Fruit fly (Drosophila melanogaster) whole organism, embryonic: ENCODE results near the gene CG11858.

Experiments
- Abd-B ChIP-seq: fragments of 200-800 bp; sonication (Bioruptor generic); optimal IDR thresholded peaks from 2 replicates; lab custom pipeline; 2018; ENCODE audit warnings: missing biosample characterization, mild to moderate bottlenecking, missing genetic modification characterization, moderate library complexity
- B-H1 ChIP-seq: fragments of 200-800 bp; sonication (Bioruptor generic); IDR thresholded peaks from 3 replicates; pipeline ENCODE4 v1.3.6; 2022; ENCODE audit warnings: missing biosample characterization, missing genetic modification characterization
- B-H2 ChIP-seq: fragments of 200-800 bp; sonication (Bioruptor generic); optimal IDR thresholded peaks from 2 replicates; lab custom pipeline; 2018; ENCODE audit warnings: missing biosample characterization, mild to moderate bottlenecking, missing genetic modification characterization
- BEAF-32 ChIP-seq: fragments of 200-800 bp; sonication (Bioruptor generic); optimal IDR thresholded peaks from 3 replicates; lab custom pipeline; 2017; ENCODE audit warnings: missing biosample characterization, missing genetic modification characterization, mild to moderate bottlenecking, moderate library complexity, missing genetic modification reagents
- CG10147 ChIP-seq: fragments of 200-800 bp; sonication (Bioruptor generic); optimal IDR thresholded peaks from 2 replicates; lab custom pipeline; 2019; ENCODE audit warnings: missing biosample characterization, mild to moderate bottlenecking, missing genetic modification characterization, moderate library complexity
- CG1024 ChIP-seq: fragments of 200-800 bp; sonication (Bioruptor generic); IDR thresholded peaks from 2 replicates; pipeline ENCODE4 v1.3.6; 2022; ENCODE audit warnings: missing biosample characterization, missing genetic modification characterization
- CG12769 ChIP-seq: fragments of 200-800 bp; sonication (Bioruptor generic); optimal IDR thresholded peaks from 2 replicates; lab custom pipeline; 2019; ENCODE audit warnings: missing biosample characterization, mild to moderate bottlenecking, missing genetic modification characterization, moderate library complexity
- CG13775 ChIP-seq: fragments of 200-800 bp; sonication (Bioruptor generic); optimal IDR thresholded peaks from 3 replicates; lab custom pipeline; 2017; ENCODE audit warnings: missing biosample characterization, mild to moderate bottlenecking, missing genetic modification characterization
- CG13894 ChIP-seq: fragments of 200-800 bp; sonication (Bioruptor generic); optimal IDR thresholded peaks from 3 replicates; lab custom pipeline; 2018; ENCODE audit warnings: missing biosample characterization, mild to moderate bottlenecking, missing genetic modification characterization, moderate library complexity
- CG14860 ChIP-seq: fragments of 200-800 bp; sonication (Bioruptor generic); IDR thresholded peaks from 3 replicates; pipeline ENCODE4 v1.3.6; 2022; ENCODE audit warnings: missing biosample characterization, missing genetic modification characterization; ENCODE audit not compliant: partially characterized antibody
- CG1529 ChIP-seq: fragments of 200-800 bp; sonication (Bioruptor generic); optimal IDR thresholded peaks from 3 replicates; lab custom pipeline; 2018; ENCODE audit warnings: missing biosample characterization, missing genetic modification characterization
- CG1647 ChIP-seq: fragments of 200-800 bp; sonication (Bioruptor generic); optimal IDR thresholded peaks from 3 replicates; lab custom pipeline; 2016; ENCODE audit warnings: missing biosample characterization, missing genetic modification characterization
- CG18764 ChIP-seq: fragments of 200-800 bp; sonication (Bioruptor generic); optimal IDR thresholded peaks from 3 replicates; lab custom pipeline; 2016; ENCODE audit warnings: missing biosample characterization, missing genetic modification characterization
- CG2116 ChIP-seq: fragments of 200-800 bp; sonication (Bioruptor generic); optimal IDR thresholded peaks from 3 replicates; lab custom pipeline; 2018; ENCODE audit warnings: missing biosample characterization, mild to moderate bottlenecking, missing genetic modification characterization
- CG32772 ChIP-seq: fragments of 200-800 bp; sonication (Bioruptor generic); IDR thresholded peaks from 2 replicates; pipeline ENCODE4 v1.3.6; 2022; ENCODE audit warnings: missing biosample characterization, missing genetic modification characterization
- CG34224 ChIP-seq: fragments of 200-800 bp; sonication (Bioruptor generic); IDR thresholded peaks from 3 replicates; pipeline ENCODE4 v1.3.6; 2022; ENCODE audit warnings: missing biosample characterization, missing genetic modification characterization; ENCODE audit not compliant: partially characterized antibody
- CG4820 ChIP-seq: fragments of 200-800 bp; sonication (Bioruptor generic); optimal IDR thresholded peaks from 3 replicates; lab custom pipeline; 2016; ENCODE audit warnings: missing biosample characterization, missing genetic modification characterization
- CG7556 ChIP-seq: fragments of 200-800 bp; sonication (Bioruptor generic); optimal IDR thresholded peaks from 2 replicates; lab custom pipeline; 2017; ENCODE audit warnings: missing biosample characterization, mild to moderate bottlenecking, missing genetic modification characterization
- CG8388 ChIP-seq: fragments of 200-800 bp; sonication (Bioruptor generic); optimal IDR thresholded peaks from 2 replicates; lab custom pipeline; 2019; ENCODE audit warnings: missing biosample characterization, mild to moderate bottlenecking, missing genetic modification characterization, moderate library complexity
- CG8765 ChIP-seq: fragments of 200-800 bp; sonication (Bioruptor generic); IDR thresholded peaks from 2 replicates; pipeline ENCODE4 v1.3.6; 2022; ENCODE audit warnings: missing biosample characterization, missing genetic modification characterization
- CG9797 ChIP-seq: fragments of 200-800 bp; sonication (Bioruptor generic); optimal IDR thresholded peaks from 3 replicates; lab custom pipeline; 2018; ENCODE audit warnings: missing biosample characterization, mild to moderate bottlenecking, missing genetic modification characterization
- D ChIP-seq, 2 experiments: fragments of 200-800 bp in 1 of 2; fragments of >200 bp in 1 of 2; sonication (Bioruptor generic) in 1 of 2; optimal IDR thresholded peaks; 2 replicates in 1 of 2; 3 replicates in 1 of 2; lab custom pipeline; 2017; ENCODE audit warnings: mild to moderate bottlenecking in 1 of 2, missing biosample characterization in 1 of 2, missing genetic modification characterization in 1 of 2, missing genetic modification reagents in 1 of 2
- Dfd ChIP-seq, 2 experiments: fragments of >200 bp; optimal IDR thresholded peaks; 2 replicates each; lab custom pipeline; 2017; ENCODE audit warnings: missing biosample characterization in 2 of 2, missing genetic modification characterization in 2 of 2
- Dref ChIP-seq: fragments of 200-800 bp; sonication (Bioruptor generic); IDR thresholded peaks from 2 replicates; pipeline ENCODE4 v1.3.6; 2022; ENCODE audit warnings: missing biosample characterization, missing genetic modification characterization
- E2f2 ChIP-seq: fragments of 200-800 bp; sonication (Bioruptor generic); IDR thresholded peaks from 2 replicates; pipeline ENCODE4 v1.3.6; 2022; ENCODE audit warnings: missing biosample characterization, missing genetic modification characterization
- ERR ChIP-seq: fragments of 200-800 bp; sonication (Bioruptor generic); optimal IDR thresholded peaks from 2 replicates; lab custom pipeline; 2016; ENCODE audit warnings: missing biosample characterization, missing genetic modification characterization
- Ets97D ChIP-seq: fragments of 200-800 bp; sonication (Bioruptor generic); optimal IDR thresholded peaks from 3 replicates; lab custom pipeline; 2016; ENCODE audit warnings: missing biosample characterization, missing genetic modification characterization
- Gsc ChIP-seq: fragments of 200-800 bp; sonication (Bioruptor generic); IDR thresholded peaks from 2 replicates; pipeline ENCODE4 v1.3.6; 2022; ENCODE audit warnings: missing biosample characterization, missing genetic modification characterization
- HLH54F ChIP-seq: fragments of 200-800 bp; sonication (Bioruptor generic); optimal IDR thresholded peaks from 3 replicates; lab custom pipeline; 2016; ENCODE audit warnings: missing biosample characterization, missing genetic modification characterization
- HLHmδ ChIP-seq: fragments of 200-800 bp; sonication (Bioruptor generic); optimal IDR thresholded peaks from 2 replicates; lab custom pipeline; 2018; ENCODE audit warnings: missing biosample characterization, mild to moderate bottlenecking, missing genetic modification characterization, moderate library complexity
- MBD-R2 ChIP-seq: fragments of 200-800 bp; sonication (Bioruptor generic); IDR thresholded peaks from 2 replicates; pipeline ENCODE4 v1.3.6; 2022; ENCODE audit warnings: missing biosample characterization, missing genetic modification characterization
- MESR4 ChIP-seq: fragments of 200-800 bp; sonication (Bioruptor generic); optimal IDR thresholded peaks from 2 replicates; lab custom pipeline; 2018; ENCODE audit warnings: missing biosample characterization, mild to moderate bottlenecking, missing genetic modification characterization, moderate library complexity
- Mrtf ChIP-seq: fragments of 200-800 bp; sonication (Bioruptor generic); IDR thresholded peaks from 3 replicates; pipeline ENCODE4 v1.3.6; 2022; ENCODE audit warnings: missing biosample characterization, missing genetic modification characterization
- Nf-YA ChIP-seq: fragments of 200-800 bp; sonication (Bioruptor generic); IDR thresholded peaks from 2 replicates; pipeline ENCODE4 v1.3.6; 2022; ENCODE audit warnings: missing biosample characterization, missing genetic modification characterization
- Oaz ChIP-seq: fragments of 200-800 bp; sonication (Bioruptor generic); IDR thresholded peaks from 2 replicates; pipeline ENCODE4 v1.3.6; 2022; ENCODE audit warnings: missing biosample characterization, missing genetic modification characterization
- Ptx1 ChIP-seq: fragments of 200-800 bp; sonication (Bioruptor generic); IDR thresholded peaks from 2 replicates; pipeline ENCODE4 v1.3.6; 2022; ENCODE audit warnings: missing biosample characterization, missing genetic modification characterization
- Ssrp ChIP-seq: fragments of 200-800 bp; sonication (Bioruptor generic); optimal IDR thresholded peaks from 2 replicates; lab custom pipeline; 2018; ENCODE audit warnings: missing biosample characterization, mild to moderate bottlenecking, missing genetic modification characterization, moderate library complexity
- bab2 ChIP-seq: fragments of 200-800 bp; sonication (Bioruptor generic); optimal IDR thresholded peaks from 2 replicates; lab custom pipeline; 2016; ENCODE audit warnings: missing biosample characterization, missing genetic modification characterization
- bbx ChIP-seq: fragments of 200-800 bp; sonication (Bioruptor generic); IDR thresholded peaks from 2 replicates; pipeline ENCODE4 v1.3.6; 2022; ENCODE audit warnings: missing biosample characterization, missing genetic modification characterization; ENCODE audit not compliant: partially characterized antibody
- cas ChIP-seq: fragments of 200-800 bp; sonication (Bioruptor generic); IDR thresholded peaks from 2 replicates; pipeline ENCODE4 v1.3.6; 2022; ENCODE audit warnings: missing biosample characterization, missing genetic modification characterization
- cg ChIP-seq: fragments of 200-800 bp; sonication (Bioruptor generic); optimal IDR thresholded peaks from 3 replicates; lab custom pipeline; 2019; ENCODE audit warnings: missing biosample characterization, mild to moderate bottlenecking, missing genetic modification characterization, moderate library complexity
- cwo ChIP-seq: fragments of 200-800 bp; sonication (Bioruptor generic); optimal IDR thresholded peaks from 3 replicates; lab custom pipeline; 2017; ENCODE audit warnings: missing biosample characterization, missing genetic modification characterization, mild to moderate bottlenecking, moderate library complexity, missing genetic modification reagents
- disco-r ChIP-seq: fragments of 200-800 bp; sonication (Bioruptor generic); optimal IDR thresholded peaks from 2 replicates; lab custom pipeline; 2016; ENCODE audit warnings: missing biosample characterization, missing genetic modification characterization
- gfzf ChIP-seq: fragments of 200-800 bp; sonication (Bioruptor generic); optimal IDR thresholded peaks from 2 replicates; lab custom pipeline; 2016; ENCODE audit warnings: missing biosample characterization, mild to moderate bottlenecking, missing genetic modification characterization, moderate library complexity
- mirr ChIP-seq: fragments of 200-800 bp; sonication (Bioruptor generic); optimal IDR thresholded peaks from 3 replicates; lab custom pipeline; 2018; ENCODE audit warnings: missing biosample characterization, mild to moderate bottlenecking, missing genetic modification characterization
- org-1 ChIP-seq: fragments of 200-800 bp; sonication (Bioruptor generic); optimal IDR thresholded peaks from 2 replicates; lab custom pipeline; 2017; ENCODE audit warnings: missing biosample characterization, missing genetic modification characterization
- row ChIP-seq: fragments of 200-800 bp; sonication (Bioruptor generic); IDR thresholded peaks from 3 replicates; pipeline ENCODE4 v1.3.6; 2022; ENCODE audit warnings: missing biosample characterization, missing genetic modification characterization
- sima ChIP-seq: fragments of 200-800 bp; sonication (Bioruptor generic); optimal IDR thresholded peaks from 2 replicates; lab custom pipeline; 2016; ENCODE audit warnings: missing biosample characterization, missing genetic modification characterization
- sug ChIP-seq: fragments of 200-800 bp; optimal IDR thresholded peaks from 2 replicates; lab custom pipeline; 2019; ENCODE audit warnings: missing biosample characterization, mild to moderate bottlenecking, missing genetic modification characterization, moderate library complexity
- trem ChIP-seq: fragments of 200-800 bp; optimal IDR thresholded peaks from 3 replicates; lab custom pipeline; 2019; ENCODE audit warnings: missing biosample characterization, mild to moderate bottlenecking, missing genetic modification characterization, moderate library complexity

CG11858 gene

DNA sequence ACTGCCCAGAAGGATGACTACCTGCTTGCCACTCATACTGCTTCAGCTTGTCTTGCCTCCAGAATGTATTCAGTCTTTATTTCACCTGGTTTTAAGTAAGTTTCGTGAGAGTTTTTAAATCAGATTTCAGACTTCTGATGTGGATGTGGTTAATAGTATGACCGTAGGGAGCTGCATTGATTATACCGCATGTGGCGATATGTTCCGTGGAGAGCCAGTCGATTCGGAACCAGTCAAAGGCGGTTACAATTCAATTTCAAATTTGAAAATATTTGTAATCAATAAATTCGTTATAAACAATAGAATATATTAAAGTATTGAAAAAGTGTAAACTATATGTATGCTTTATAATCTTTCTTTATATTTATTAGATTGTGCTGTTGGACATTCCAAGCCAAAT lies 27.2 kb upstream of the CG11858 start, which contains the start of gene Sil1 (continued):
- TF ChIP-seq CG1647 (GFP tag; lab: Kevin White, UChicago) (no peak), CG8765 (GFP tag; lab: Robert Waterston, UW) (no peak), cg (GFP tag; lab: Kevin White, UChicago) (no peak), E2f2 (GFP tag; lab: Robert Waterston, UW) (peak; percentile 89), Oaz (no peak), B-H1 (GFP tag; lab: Robert Waterston, UW) (no peak), Ets97D (GFP tag; lab: Kevin White, UChicago) (peak; percentile 18), CG9797 (GFP tag; lab: Kevin White, UChicago) (peak; percentile 75), MESR4 (GFP tag; lab: Kevin White, UChicago) (peak; percentile 50), cas (GFP tag; lab: Robert Waterston, UW) (no peak), row (0 out of 3 replicates have a peak, but pooled peaks have one; percentile 5), gfzf (GFP tag; lab: Kevin White, UChicago) (peak; percentile 76), Ptx1 (GFP tag; lab: Robert Waterston, UW) (no peak), Ssrp (tag; lab: Kevin White, UChicago) (no peak), Dref (GFP tag; lab: Robert Waterston, UW) (peak; percentile 22; the same call in 1 of the 2 replicates), BEAF-32 (GFP tag; lab: Kevin White, UChicago) (peak; percentile 40), bbx (GFP tag; lab: Robert Waterston, UW) (peak; percentile 27; the same call in 1 of the 2 replicates), CG2116 (GFP tag; lab: Kevin White, UChicago) (peak; percentile 26), trem (tag; lab: Kevin White, UChicago) (peak; percentile 45), CG34224 (no peak)
- TF ChIP-seq, all 482 proteins: peak for 25

DNA sequence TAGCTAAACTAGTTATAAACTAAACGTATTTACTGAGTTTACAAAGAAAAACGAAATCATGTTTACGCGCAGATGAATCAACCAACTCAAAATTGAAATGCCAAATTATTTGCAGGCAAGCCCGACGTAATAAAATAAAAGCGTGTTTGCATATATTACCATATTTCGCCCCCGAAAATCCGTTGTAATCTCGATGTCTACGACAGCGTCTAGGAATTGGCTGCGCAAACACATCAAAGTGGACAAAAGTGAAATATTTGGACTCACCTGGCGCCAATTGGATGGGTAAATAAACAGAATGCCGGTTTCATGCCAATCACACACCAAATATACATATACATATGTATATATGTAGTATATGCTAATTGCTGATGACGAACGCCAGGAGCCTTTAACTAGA lies 26.4 kb upstream of the CG11858 start:
- TF ChIP-seq CG13894 (tag; lab: Kevin White, UChicago) = peak; percentile 4
- TF ChIP-seq CG32772 (GFP tag; lab: Robert Waterston, UW) = no peak
- TF ChIP-seq Dfd (GFP tag; optimal IDR thresholded peaks at IDR 0.05; lab: Kevin White, UChicago) = no peak
- TF ChIP-seq CG12769 (tag; lab: Kevin White, UChicago) = peak; percentile 30
- TF ChIP-seq CG10147 (GFP tag; lab: Kevin White, UChicago) = no peak
- TF ChIP-seq cwo (GFP tag; lab: Kevin White, UChicago) = peak; percentile 52
- TF ChIP-seq HLHmδ (GFP tag; lab: Kevin White, UChicago) = no peak
- no peak for TF ChIP-seq Nf-YA (GFP tag; lab: Robert Waterston, UW)
- no peak for TF ChIP-seq disco-r (GFP tag; lab: Kevin White, UChicago)
- no peak for TF ChIP-seq D (optimal IDR thresholded peaks at IDR 0.05; lab: Kevin White, UChicago)
- no peak for TF ChIP-seq D (GFP tag; optimal IDR thresholded peaks at IDR 0.05; lab: Kevin White, UChicago)
- TF ChIP-seq CG18764 = no peak
- TF ChIP-seq MBD-R2 (GFP tag; lab: Robert Waterston, UW) = no peak
- TF ChIP-seq CG7556 (GFP tag; lab: Kevin White, UChicago) = no peak
- TF ChIP-seq gfzf (GFP tag; lab: Kevin White, UChicago) = no peak
- TF ChIP-seq Gsc (GFP tag; lab: Robert Waterston, UW) = no peak
- TF ChIP-seq Mrtf (GFP tag; lab: Robert Waterston, UW) = no peak
- no peak for TF ChIP-seq bab2 (GFP tag; lab: Kevin White, UChicago)
- no peak for TF ChIP-seq CG1024 (GFP tag; lab: Robert Waterston, UW)
- TF ChIP-seq sima (GFP tag; lab: Kevin White, UChicago) = no peak
- TF ChIP-seq CG1529 (GFP tag; lab: Kevin White, UChicago) = no peak
- no peak for TF ChIP-seq CG8388 (GFP tag; lab: Kevin White, UChicago)
- TF ChIP-seq CG4820 (GFP tag; lab: Kevin White, UChicago) = no peak
- no peak for TF ChIP-seq HLH54F (GFP tag; lab: Kevin White, UChicago)
- peak; percentile 3 for TF ChIP-seq sug (tag; lab: Kevin White, UChicago)
- TF ChIP-seq mirr (GFP tag; lab: Kevin White, UChicago) = peak; percentile 43
- no peak for TF ChIP-seq CG14860
- TF ChIP-seq org-1 (GFP tag; lab: Kevin White, UChicago) = no peak
- no peak for TF ChIP-seq CG13775 (GFP tag; lab: Kevin White, UChicago)
- TF ChIP-seq CG9797 (GFP tag; lab: Kevin White, UChicago) = no peak
- no peak for TF ChIP-seq B-H2 (GFP tag; lab: Kevin White, UChicago)
- no peak for TF ChIP-seq Abd-B (GFP tag; lab: Kevin White, UChicago)
- no peak for TF ChIP-seq ERR (GFP tag; lab: Kevin White, UChicago)
